Fruit fly (Drosophila melanogaster): ENCODE measurements around the gene CG17991.
A peak's percentile ranks its signal among the peaks of the same experiment; 100 is the strongest.

Gene CG17991

DNA sequence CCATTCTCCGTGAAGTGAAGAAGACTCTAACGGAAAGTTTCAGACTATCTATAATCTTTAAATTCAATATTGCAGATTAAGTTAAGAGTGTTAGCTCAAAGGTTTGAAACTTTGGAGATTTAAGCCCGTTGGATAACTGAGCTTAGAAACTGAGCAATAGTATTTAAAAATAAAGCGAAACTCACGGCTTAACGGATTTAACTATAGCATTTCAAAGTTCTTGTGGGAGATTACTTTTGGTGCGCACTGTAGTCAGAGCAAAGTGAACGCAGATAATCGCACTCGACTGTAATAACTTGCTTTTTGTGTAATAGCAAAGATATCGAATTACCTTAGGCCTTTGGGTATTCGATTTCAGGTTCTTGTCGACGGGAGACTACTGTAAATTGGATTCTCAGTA is 41.2 kb downstream of the CG17991 start, which contains the start of gene mrt (continued):
- no peak for TF ChIP-seq CG15479 (GFP tag; optimal IDR thresholded peaks at IDR 0.05)
- TF ChIP-seq zfh1 (GFP tag; IDR thresholded peaks at IDR 0.05) = peak; percentile 22; the same call in 1 of the 3 replicates
- peak; percentile 15 for TF ChIP-seq dmrt11E (tag; optimal IDR thresholded peaks at IDR 0.05)
- TF ChIP-seq Fer1 (GFP tag; optimal IDR thresholded peaks at IDR 0.05) = peak; percentile 46
- peak; percentile 41; the same call in 1 of the 3 replicates for TF ChIP-seq H15 (GFP tag; IDR thresholded peaks at IDR 0.05)
- TF ChIP-seq Side (GFP tag; optimal IDR thresholded peaks at IDR 0.05) = peak; percentile 49
- peak; percentile 69 for TF ChIP-seq Antp (GFP tag; optimal IDR thresholded peaks at IDR 0.05)
- TF ChIP-seq usp (GFP tag; optimal IDR thresholded peaks at IDR 0.05) = no peak
- TF ChIP-seq Xrp1 (GFP tag; IDR thresholded peaks at IDR 0.05) = peak; percentile 39; the same call in 1 of the 2 replicates
- peak; percentile 19 for TF ChIP-seq Hsf (GFP tag; optimal IDR thresholded peaks at IDR 0.05)
- no peak for TF ChIP-seq zen (tag; optimal IDR thresholded peaks at IDR 0.05)
- TF ChIP-seq D19B (GFP tag; optimal IDR thresholded peaks at IDR 0.05) = peak; percentile 60
- TF ChIP-seq Ssrp (tag; optimal IDR thresholded peaks at IDR 0.05) = peak; percentile 45
- TF ChIP-seq NC2β (GFP tag; optimal IDR thresholded peaks at IDR 0.05) = no peak
- TF ChIP-seq CG10654 (GFP tag; optimal IDR thresholded peaks at IDR 0.05) = peak; percentile 7
- TF ChIP-seq CG33213 (GFP tag; optimal IDR thresholded peaks at IDR 0.05) = peak; percentile 44
- no peak for TF ChIP-seq CG16779 (GFP tag; IDR thresholded peaks at IDR 0.05)
- TF ChIP-seq CG11695 (GFP tag; IDR thresholded peaks at IDR 0.05) = 0 out of 3 replicates have a peak, but pooled peaks have one; percentile 43
- no peak; the same call in 1 of the 2 replicates for TF ChIP-seq CG11247 (GFP tag; IDR thresholded peaks at IDR 0.05)
- TF ChIP-seq unc-4 (GFP tag; IDR thresholded peaks at IDR 0.05; ENCODE audit: partially characterized antibody) = no peak
- TF ChIP-seq CG10959 (GFP tag; IDR thresholded peaks at IDR 0.05) = no peak
- TF ChIP-seq sr (GFP tag; IDR thresholded peaks at IDR 0.05) = no peak
- TF ChIP-seq amos (GFP tag; IDR thresholded peaks at IDR 0.05; ENCODE audit: partially characterized antibody) = peak; percentile 10; the same call in 1 of the 2 replicates
- peak; percentile 47 for TF ChIP-seq Chrac-16 (GFP tag; optimal IDR thresholded peaks at IDR 0.05)
- TF ChIP-seq row (GFP tag; IDR thresholded peaks at IDR 0.05) = peak; percentile 88
- no peak for TF ChIP-seq CG6854 (GFP tag; optimal IDR thresholded peaks at IDR 0.05)
- no peak for TF ChIP-seq wek (GFP tag; optimal IDR thresholded peaks at IDR 0.05)
- TF ChIP-seq gfzf (GFP tag; optimal IDR thresholded peaks at IDR 0.05) = no peak
- peak; percentile 30 for TF ChIP-seq CG12769 (tag; optimal IDR thresholded peaks at IDR 0.05)
- no peak for TF ChIP-seq h (optimal IDR thresholded peaks at IDR 0.05)
- TF ChIP-seq zfh2 (GFP tag; optimal IDR thresholded peaks at IDR 0.05) = peak; percentile 73
- TF ChIP-seq CG10267 (tag; optimal IDR thresholded peaks at IDR 0.05) = peak; percentile 15
- no peak for TF ChIP-seq luna (GFP tag; optimal IDR thresholded peaks at IDR 0.05)
- TF ChIP-seq CG17912 (GFP tag; optimal IDR thresholded peaks at IDR 0.05) = no peak
- peak; percentile 28 for TF ChIP-seq bab2 (GFP tag; optimal IDR thresholded peaks at IDR 0.05)
- no peak for TF ChIP-seq HmgD (GFP tag; optimal IDR thresholded peaks at IDR 0.05)
- no peak for TF ChIP-seq tap (tag; optimal IDR thresholded peaks at IDR 0.05)
- TF ChIP-seq Sox100B (GFP tag; optimal IDR thresholded peaks at IDR 0.05) = no peak
- TF ChIP-seq CG16813 (GFP tag; IDR thresholded peaks at IDR 0.05; ENCODE audit: partially characterized antibody) = no peak
- no peak for TF ChIP-seq fd64A (GFP tag; optimal IDR thresholded peaks at IDR 0.05)
- TF ChIP-seq ERR (GFP tag; optimal IDR thresholded peaks at IDR 0.05) = peak; percentile 42
- no peak for TF ChIP-seq run (tag; optimal IDR thresholded peaks at IDR 0.05)
- no peak for TF ChIP-seq CG2129 (GFP tag; IDR thresholded peaks at IDR 0.05; ENCODE audit: partially characterized antibody)
- TF ChIP-seq CG8388 (GFP tag; optimal IDR thresholded peaks at IDR 0.05) = peak; percentile 100
- peak; percentile 43 for TF ChIP-seq CG13424 (tag; optimal IDR thresholded peaks at IDR 0.05)
- peak; percentile 42 for TF ChIP-seq CrebB (tag; optimal IDR thresholded peaks at IDR 0.05)
- TF ChIP-seq BtbVII (GFP tag; optimal IDR thresholded peaks at IDR 0.05) = no peak
- TF ChIP-seq MBD-R2 (GFP tag; IDR thresholded peaks at IDR 0.05) = peak; percentile 28; the same call in 1 of the 2 replicates
- peak; percentile 25 for TF ChIP-seq chn (GFP tag; optimal IDR thresholded peaks at IDR 0.05)
- peak; percentile 61 for TF ChIP-seq CG7556 (GFP tag; optimal IDR thresholded peaks at IDR 0.05)
- no peak for TF ChIP-seq Dp (GFP tag; optimal IDR thresholded peaks at IDR 0.05)
